Worm (Caenorhabditis elegans): Measurements from ENCODE around the gene H06H21.11.

DNA sequence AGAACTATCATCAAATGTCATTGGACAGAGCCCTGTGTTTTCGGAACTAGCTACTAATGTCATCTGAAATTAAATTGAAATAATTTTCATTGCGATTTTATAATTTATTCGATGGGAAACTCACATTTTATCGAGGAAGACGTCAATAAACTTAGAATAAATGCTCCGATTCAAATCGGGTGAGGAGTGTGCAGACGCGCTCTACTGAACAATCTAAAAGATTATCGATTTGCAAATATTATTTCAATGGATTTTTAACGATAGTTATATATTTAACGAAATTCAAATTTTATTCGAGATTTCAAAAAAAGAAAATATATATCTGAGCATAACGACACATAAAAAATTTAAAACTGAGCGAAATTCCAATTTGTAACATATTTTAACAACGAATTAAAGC lies 8.0 kb downstream of the H06H21.11 start, which contains the start of gene eor-1:
- TF ChIP-seq mab-5 (tag; optimal IDR thresholded peaks at IDR 0.05): no peak
- TF ChIP-seq pha-4 (tag; optimal IDR thresholded peaks at IDR 0.05): no peak
- TF ChIP-seq snpc-4 (tag; optimal IDR thresholded peaks at IDR 0.05): no peak
- TF ChIP-seq ceh-83 (GFP tag; optimal IDR thresholded peaks at IDR 0.05): peak; percentile 14
- TF ChIP-seq nhr-12 (tag; optimal IDR thresholded peaks at IDR 0.05): no peak
- no peak for TF ChIP-seq unc-39 (tag; optimal IDR thresholded peaks at IDR 0.05)
- TF ChIP-seq nhr-76 (tag; optimal IDR thresholded peaks at IDR 0.05): no peak
- no peak for TF ChIP-seq lin-13 (tag; optimal IDR thresholded peaks at IDR 0.05)
- TF ChIP-seq nhr-2 (tag; optimal IDR thresholded peaks at IDR 0.05): no peak

Measured in whole organism, mixed stage, embryonic.